Worm (Caenorhabditis elegans) whole organism, early embryonic: Measurements from ENCODE around the gene ech-1.1.
"Not testable (repeated sequence)": the region's sequence is repeated elsewhere in the genome, so short reads cannot be mapped to it uniquely, and the experiment has no call there.

Source experiments
- aly-1 ChIP-seq: sonication (generic microtip); optimal IDR thresholded peaks from 2 replicates; lab custom pipeline; 2016; ENCODE audit warnings: missing genetic modification characterization, missing compliant biosample characterization
- ama-1 ChIP-seq: fragments of 150-350 bp; optimal IDR thresholded peaks from 2 replicates; lab custom pipeline; 2014
- ceh-13 ChIP-seq: fragments of 200-800 bp; sonication (Bioruptor generic); optimal IDR thresholded peaks from 2 replicates; lab custom pipeline; 2018; ENCODE audit warnings: mild to moderate bottlenecking, missing genetic modification characterization, missing compliant biosample characterization
- ets-7 ChIP-seq: sonication (generic microtip); optimal IDR thresholded peaks from 2 replicates; lab custom pipeline; 2016; ENCODE audit warnings: missing genotype, missing genetic modification characterization, missing compliant biosample characterization
- flt-1 ChIP-seq: fragments of 200-800 bp; sonication (Bioruptor generic); IDR thresholded peaks from 2 replicates; pipeline ENCODE4 v1.3.6; 2022; ENCODE audit warnings: missing genetic modification characterization, missing compliant biosample characterization
- hmbx-1 ChIP-seq: sonication (generic microtip); optimal IDR thresholded peaks from 2 replicates; lab custom pipeline; 2016; ENCODE audit warnings: mild to moderate bottlenecking, missing genetic modification characterization, missing compliant biosample characterization
- hmg-4 ChIP-seq: fragments of 200-800 bp; sonication (Bioruptor generic); optimal IDR thresholded peaks from 2 replicates; lab custom pipeline; 2018; ENCODE audit warnings: mild to moderate bottlenecking, missing genetic modification characterization, missing compliant biosample characterization
- hnd-1 ChIP-seq: sonication (generic microtip); optimal IDR thresholded peaks from 2 replicates; lab custom pipeline; 2016; ENCODE audit warnings: missing genetic modification characterization, missing compliant biosample characterization
- pes-1 ChIP-seq: fragments of 200-800 bp; sonication (Bioruptor generic); IDR thresholded peaks from 2 replicates; pipeline ENCODE4 v1.3.6; 2022; ENCODE audit warnings: missing genetic modification reagents, missing genetic modification characterization, missing compliant biosample characterization
- scrt-1 ChIP-seq: fragments of 200-800 bp; sonication (Bioruptor generic); IDR thresholded peaks from 2 replicates; pipeline ENCODE4 v1.3.6; 2022; ENCODE audit warnings: missing genetic modification characterization, missing compliant biosample characterization
- sea-1 ChIP-seq: fragments of 200-800 bp; sonication (Bioruptor generic); conservative IDR thresholded peaks from 2 replicates; pipeline ENCODE4 v1.3.6; 2022; ENCODE audit warnings: missing genetic modification characterization, missing compliant biosample characterization
- tbx-37 ChIP-seq: fragments of 200-800 bp; sonication (Bioruptor generic); conservative IDR thresholded peaks from 2 replicates; pipeline ENCODE4 v1.3.6; 2022; ENCODE audit warnings: missing genetic modification reagents, missing genetic modification characterization, missing compliant biosample characterization

- TF ChIP-seq sea-1 (GFP tag; lab: Robert Waterston, UW); flt-1 (GFP tag; lab: Robert Waterston, UW); pes-1 (GFP tag; lab: Robert Waterston, UW); ama-1 (lab: Kevin White, UChicago); tbx-37 (GFP tag; lab: Robert Waterston, UW); aly-1; ceh-13 (GFP tag; lab: Kevin White, UChicago); hnd-1; hmg-4 (GFP tag; lab: Kevin White, UChicago); hmbx-1; scrt-1 (GFP tag; lab: Robert Waterston, UW); ets-7: not testable (repeated sequence)
Measured at ce11 chrV:15361412-15361811, at the start of gene ech-1.1.
